Worm (Caenorhabditis elegans): ENCODE results near the gene srj-27.

DNA sequence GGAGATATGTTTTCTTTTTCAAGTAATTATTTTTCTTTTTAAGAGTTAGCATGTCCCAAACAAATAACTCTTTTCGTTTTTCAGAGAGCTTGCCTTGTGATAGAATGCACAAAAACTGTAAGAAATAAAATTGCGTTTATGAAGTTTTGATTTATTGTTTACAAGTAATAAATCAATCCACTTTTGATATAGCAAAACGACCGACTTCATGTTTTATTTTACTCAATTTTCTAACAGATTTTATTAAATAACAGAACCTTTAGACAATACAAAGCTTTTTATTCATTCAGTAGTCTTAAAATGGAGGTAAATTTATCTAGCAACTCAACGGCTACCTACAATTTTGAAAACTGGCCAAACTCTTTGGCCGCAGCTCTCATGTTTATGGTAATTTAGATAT lies 32.6 kb downstream of the srj-27 start, which contains the start of gene srx-78:
- no peak for TF ChIP-seq unc-130 (tag; optimal IDR thresholded peaks at IDR 0.05)
- TF ChIP-seq ztf-4 (tag; optimal IDR thresholded peaks at IDR 0.05), result no peak

Data from whole organism, L1 larva.